Fruit fly (Drosophila melanogaster) S2 (cell line): ENCODE results near the gene CG42354.

Experiments
- CG8478 ChIP-seq: fragments of >200 bp; optimal IDR thresholded peaks from 2 replicates; lab custom pipeline; 2018
- CTCF ChIP-seq, 2 experiments: fragments of >200 bp; optimal IDR thresholded peaks; 2 replicates each; lab custom pipeline; 2018

DNA sequence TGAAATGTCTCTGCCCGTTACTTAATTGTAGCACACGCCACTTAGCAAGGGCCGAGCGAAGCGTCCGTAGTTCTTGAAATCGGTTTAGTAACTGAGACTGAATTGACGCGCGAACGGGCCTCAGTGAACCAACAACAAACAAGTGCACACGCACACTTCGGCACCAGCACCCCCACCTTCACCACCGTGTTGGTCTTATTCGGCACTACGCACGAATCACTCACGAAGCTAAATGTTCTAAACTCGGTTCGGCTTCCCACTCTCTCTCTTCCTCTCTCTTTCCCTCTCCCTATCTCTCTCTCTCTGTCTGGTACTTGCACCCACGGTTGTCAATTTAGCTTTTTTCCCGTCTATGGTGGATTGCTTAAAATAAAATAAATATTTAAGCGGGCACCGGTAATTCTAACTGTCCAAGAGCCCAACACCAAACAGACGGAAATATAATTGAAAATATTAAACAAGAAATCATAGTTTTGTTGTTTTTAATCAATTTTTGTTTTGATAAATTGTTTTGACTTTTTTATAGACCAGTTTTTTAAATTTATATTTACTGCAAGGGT is 13.2 kb downstream of the CG42354 start, which contains the start of gene Tob:
- TF ChIP-seq CG8478 (lab: Kevin White, UChicago) (no peak), CTCF (optimal IDR thresholded peaks at IDR 0.05; lab: Kevin White, UChicago) (no peak)
